Worm (Caenorhabditis elegans) whole organism, L2 larva: Measurements from ENCODE around the gene C06E4.1.

ENCODE experiments used
- aly-2 ChIP-seq: fragments of 150-350 bp; optimal IDR thresholded peaks from 2 replicates; lab custom pipeline; 2014; ENCODE audit warnings: missing biosample characterization, missing genetic modification characterization
- elt-1 ChIP-seq: fragments of 150-350 bp; optimal IDR thresholded peaks from 2 replicates; lab custom pipeline; 2014; ENCODE audit warnings: missing biosample characterization, missing genetic modification characterization
- lsy-2 ChIP-seq, 2 experiments: fragments of 150-350 bp in 1 of 2; sonication (generic microtip) in 1 of 2; optimal IDR thresholded peaks; 2 replicates each; lab custom pipeline; 2014 to 2017; ENCODE audit warnings: missing biosample characterization in 2 of 2, missing genetic modification characterization in 2 of 2
- nhr-77 ChIP-seq: fragments of 150-350 bp; optimal IDR thresholded peaks from 2 replicates; lab custom pipeline; 2014; ENCODE audit warnings: missing biosample characterization, missing genetic modification characterization
- sma-9 ChIP-seq, 2 experiments: fragments of 150-350 bp in 1 of 2; sonication (generic microtip) in 1 of 2; optimal IDR thresholded peaks; 2 replicates each; lab custom pipeline; 2014 to 2016; ENCODE audit warnings: missing genetic modification characterization in 2 of 2, mild to moderate bottlenecking in 1 of 2, missing biosample characterization in 1 of 2, missing compliant biosample characterization in 1 of 2, missing genetic modification reagents in 1 of 2, moderate library complexity in 1 of 2
- ztf-4 ChIP-seq: fragments of 150-350 bp; optimal IDR thresholded peaks from 2 replicates; lab custom pipeline; 2014; ENCODE audit warnings: missing biosample characterization, missing genetic modification characterization

ce11 chrIV:7323904-7324303 is 40.8 kb downstream of the C06E4.1 start:
- TF ChIP-seq sma-9 (GFP tag; optimal IDR thresholded peaks at IDR 0.05; lab: Kevin White, UChicago) (no peak), sma-9 (tag; optimal IDR thresholded peaks at IDR 0.05; lab: Kevin White, UChicago) (no peak), lsy-2 (tag; optimal IDR thresholded peaks at IDR 0.05; lab: Kevin White, UChicago) (no peak), aly-2 (tag; lab: Kevin White, UChicago) (no peak), nhr-77 (tag; lab: Kevin White, UChicago) (no peak), elt-1 (no peak), ztf-4 (no peak)
